Worm (Caenorhabditis elegans): ENCODE results near the gene Y54G2A.28.

ce11 chrIV:3037932-3038331 is 25.7 kb upstream of the Y54G2A.28 start:
- TF ChIP-seq pha-4 (tag; optimal IDR thresholded peaks at IDR 0.05) (no peak), egl-18 (GFP tag; IDR thresholded peaks at IDR 0.05) (no peak), Y95B8A.8 (GFP tag; IDR thresholded peaks at IDR 0.05) (no peak), gei-17 (GFP tag; optimal IDR thresholded peaks at IDR 0.05) (no peak)
